Fruit fly (Drosophila melanogaster): ENCODE data around the gene CG1738.

Gene CG1738

DNA sequence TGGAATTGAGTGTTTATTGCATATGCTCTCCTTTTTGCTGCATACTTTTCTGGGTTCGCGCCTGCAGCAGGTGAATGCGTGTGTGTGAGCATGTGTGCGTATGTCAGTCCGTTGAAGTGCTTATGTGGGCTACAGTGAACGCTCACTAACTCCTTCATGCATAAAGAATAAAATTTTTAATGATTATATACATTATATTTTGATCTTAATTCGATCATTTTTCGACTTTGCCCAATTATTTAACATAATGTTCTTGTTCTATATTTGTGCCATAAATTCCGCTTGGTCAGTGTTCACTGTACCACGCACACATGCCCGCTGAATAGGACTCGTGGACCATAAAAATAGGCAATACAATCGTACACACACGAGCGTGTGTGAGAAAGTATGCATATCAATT is 21.9 kb downstream of the CG1738 start:
- TF ChIP-seq fru (GFP tag; optimal IDR thresholded peaks at IDR 0.05): peak; percentile 26
- TF ChIP-seq foxo (GFP tag; optimal IDR thresholded peaks at IDR 0.05): peak in 1 of 2 experiments; percentile 40
- TF ChIP-seq CrebA (GFP tag; optimal IDR thresholded peaks at IDR 0.05; ENCODE audit: borderline replicate concordance): no peak
- peak; percentile 36 for TF ChIP-seq HLH106 (tag; optimal IDR thresholded peaks at IDR 0.05)

- TF ChIP-seq Dif (GFP tag; optimal IDR thresholded peaks at IDR 0.05; ENCODE audit: partially characterized antibody) (no peak), Myc (optimal IDR thresholded peaks at IDR 0.05) (no peak), Hnf4 (GFP tag; optimal IDR thresholded peaks at IDR 0.05) (no peak), Vsx2 (GFP tag; optimal IDR thresholded peaks at IDR 0.05; ENCODE audit: partially characterized antibody) (no peak), psq (GFP tag; optimal IDR thresholded peaks at IDR 0.05) (no peak), woc (GFP tag; optimal IDR thresholded peaks at IDR 0.05) (no peak)
Observed at dm6 chrX:11371613-11372012, 22.8 kb downstream of the CG1738 start.

- TF ChIP-seq HLH106 (tag; optimal IDR thresholded peaks at IDR 0.05) (peak; percentile 24), jim (GFP tag; optimal IDR thresholded peaks at IDR 0.05) (no peak)
Observed at dm6 chrX:11372764-11373712, 24.2 kb downstream of the CG1738 start.

DNA sequence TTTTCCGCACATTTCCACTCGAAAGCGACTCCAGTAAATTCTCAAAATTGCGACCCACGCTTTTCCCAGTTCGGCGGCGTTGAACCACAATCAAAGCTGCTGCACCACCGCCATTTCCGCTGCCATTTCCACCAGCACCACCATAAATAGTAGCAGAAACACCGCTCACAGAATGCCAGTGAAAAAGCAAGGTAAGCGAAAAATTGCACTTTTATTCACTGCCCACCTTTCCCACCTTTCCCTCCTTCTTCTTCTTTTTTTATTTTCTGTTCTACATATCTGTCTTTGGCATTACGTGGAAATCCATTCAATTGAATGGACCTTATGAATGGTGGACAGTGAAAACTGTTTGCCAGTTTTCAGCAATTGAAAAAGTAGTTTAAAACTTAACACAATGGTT is 25.5 kb downstream of the CG1738 start:
- TF ChIP-seq Vsx2 (GFP tag; optimal IDR thresholded peaks at IDR 0.05; ENCODE audit: partially characterized antibody) (no peak), Abd-B (GFP tag; optimal IDR thresholded peaks at IDR 0.05) (no peak), pan (optimal IDR thresholded peaks at IDR 0.05) (no peak), N (GFP tag; optimal IDR thresholded peaks at IDR 0.05) (no peak), Hr78 (GFP tag; optimal IDR thresholded peaks at IDR 0.05) (no peak), dl (GFP tag; optimal IDR thresholded peaks at IDR 0.05; ENCODE audit: insufficient read depth in 1 of 2, partially characterized antibody in 2 of 2) (no peak), OdsH (GFP tag; optimal IDR thresholded peaks at IDR 0.05) (no peak), usp (GFP tag; optimal IDR thresholded peaks at IDR 0.05) (no peak), tai (GFP tag; optimal IDR thresholded peaks at IDR 0.05) (no peak), Dfd (GFP tag; optimal IDR thresholded peaks at IDR 0.05) (no peak), GATAd (GFP tag; optimal IDR thresholded peaks at IDR 0.05) (no peak), brk (GFP tag; optimal IDR thresholded peaks at IDR 0.05) (no peak), CrebA (GFP tag; optimal IDR thresholded peaks at IDR 0.05; ENCODE audit: borderline replicate concordance) (no peak), foxo (GFP tag; optimal IDR thresholded peaks at IDR 0.05) (no peak), fru (GFP tag; optimal IDR thresholded peaks at IDR 0.05) (no peak), sv (GFP tag; optimal IDR thresholded peaks at IDR 0.05) (no peak), Rel (GFP tag; optimal IDR thresholded peaks at IDR 0.05) (no peak), Rel (tag; optimal IDR thresholded peaks at IDR 0.05) (no peak), sage (GFP tag; optimal IDR thresholded peaks at IDR 0.05) (no peak), jim (GFP tag; optimal IDR thresholded peaks at IDR 0.05) (no peak)

- TF ChIP-seq ey (GFP tag; optimal IDR thresholded peaks at IDR 0.05) (no peak), dsf (GFP tag; optimal IDR thresholded peaks at IDR 0.05; ENCODE audit: borderline replicate concordance) (no peak), Hnf4 (GFP tag; optimal IDR thresholded peaks at IDR 0.05) (no peak), CG32264 (GFP tag; optimal IDR thresholded peaks at IDR 0.05) (no peak), Myc (optimal IDR thresholded peaks at IDR 0.05) (no peak), jim (GFP tag; optimal IDR thresholded peaks at IDR 0.05) (no peak), Abd-B (GFP tag; optimal IDR thresholded peaks at IDR 0.05) (no peak), OdsH (GFP tag; optimal IDR thresholded peaks at IDR 0.05) (no peak), brk (GFP tag; optimal IDR thresholded peaks at IDR 0.05) (no peak), Sp1 (GFP tag; optimal IDR thresholded peaks at IDR 0.05) (no peak), woc (GFP tag; optimal IDR thresholded peaks at IDR 0.05) (no peak), h (GFP tag; optimal IDR thresholded peaks at IDR 0.05) (no peak), dl (GFP tag; optimal IDR thresholded peaks at IDR 0.05; ENCODE audit: insufficient read depth in 1 of 2, partially characterized antibody in 2 of 2) (no peak), Hr83 (GFP tag; optimal IDR thresholded peaks at IDR 0.05; ENCODE audit: poor library complexity, severe bottlenecking) (no peak), fru (GFP tag; optimal IDR thresholded peaks at IDR 0.05) (no peak), HLH106 (tag; optimal IDR thresholded peaks at IDR 0.05) (no peak), CG9705 (GFP tag; optimal IDR thresholded peaks at IDR 0.05) (no peak), N (GFP tag; optimal IDR thresholded peaks at IDR 0.05) (no peak)
Observed at dm6 chrX:11378388-11378787, 29.5 kb downstream of the CG1738 start.
